Worm (Caenorhabditis elegans) whole organism, L3 larva: ENCODE measurements around the gene srbc-83.

Experiments used
- ceh-28 ChIP-seq: fragments of 150-350 bp; optimal IDR thresholded peaks from 2 replicates; lab custom pipeline; 2014; ENCODE audit warnings: missing biosample characterization, missing genetic modification reagents, missing genetic modification characterization
- jun-1 ChIP-seq: fragments of 150-350 bp; optimal IDR thresholded peaks from 2 replicates; lab custom pipeline; 2014; ENCODE audit warnings: missing biosample characterization, missing genetic modification reagents, missing genetic modification characterization
- lin-39 ChIP-seq: fragments of 150-350 bp; optimal IDR thresholded peaks from 2 replicates; lab custom pipeline; 2018; ENCODE audit warnings: missing biosample characterization, missing genetic modification reagents, missing genetic modification characterization
- pha-4 ChIP-seq: fragments of 150-350 bp; optimal IDR thresholded peaks from 2 replicates; lab custom pipeline; 2014; ENCODE audit warnings: missing biosample characterization, missing genetic modification reagents, missing genetic modification characterization
- skn-1 ChIP-seq: fragments of 150-350 bp; optimal IDR thresholded peaks from 2 replicates; lab custom pipeline; 2014; ENCODE audit warnings: missing biosample characterization, missing genetic modification characterization
- ztf-4 ChIP-seq: fragments of 150-350 bp; optimal IDR thresholded peaks from 2 replicates; lab custom pipeline; 2014; ENCODE audit warnings: missing biosample characterization, missing genetic modification characterization

ce11 chrV:16285794-16286193 is 11.4 kb upstream of the srbc-83 start, which contains the start of gene F28G4.4:
- no peak for TF ChIP-seq skn-1 (tag; lab: Kevin White, UChicago)
- no peak for TF ChIP-seq ceh-28 (tag; lab: Kevin White, UChicago)
- TF ChIP-seq lin-39: no peak
- TF ChIP-seq jun-1 (tag; lab: Kevin White, UChicago): no peak
- no peak for TF ChIP-seq ztf-4
- TF ChIP-seq pha-4 (tag; lab: Kevin White, UChicago): no peak
